Fruit fly (Drosophila melanogaster): ENCODE measurements around the gene CG17470.

- TF ChIP-seq ttk (optimal IDR thresholded peaks at IDR 0.05) (no peak), h (optimal IDR thresholded peaks at IDR 0.05) (no peak), psq (optimal IDR thresholded peaks at IDR 0.05) (no peak), Myc (optimal IDR thresholded peaks at IDR 0.05) (no peak)
Measured at dm6 chr2L:20671212-20671611, 28.2 kb upstream of the CG17470 start.

Data from Kc167 (cell line).